Fruit fly (Drosophila melanogaster) S2 (cell line): ENCODE measurements around the gene Pex3.

Experiments used
- CG8478 ChIP-seq: fragments of >200 bp; optimal IDR thresholded peaks from 2 replicates; lab custom pipeline; 2018
- CTCF ChIP-seq, 2 experiments: fragments of >200 bp; optimal IDR thresholded peaks; 2 replicates each; lab custom pipeline; 2018

- TF ChIP-seq CG8478 (lab: Kevin White, UChicago) (no peak), CTCF (optimal IDR thresholded peaks at IDR 0.05; lab: Kevin White, UChicago) (no peak)
Measured at dm6 chr3L:15107158-15107775, 36.9 kb upstream of the Pex3 start.
